Fruit fly (Drosophila melanogaster) whole organism, embryonic: Measurements from ENCODE around the gene Ids.
A peak's percentile ranks its signal among the peaks of the same experiment; 100 is the strongest.

Source experiments
- Adf1 ChIP-seq: fragments of 200-800 bp; sonication (Bioruptor generic); IDR thresholded peaks from 2 replicates; pipeline ENCODE4 v1.3.6; 2022; ENCODE audit warnings: missing biosample characterization, missing genetic modification characterization
- CG11695 ChIP-seq: fragments of 200-800 bp; sonication (Bioruptor generic); IDR thresholded peaks from 3 replicates; pipeline ENCODE4 v1.3.6; 2022; ENCODE audit warnings: missing biosample characterization, missing genetic modification characterization
- CG11696 ChIP-seq: fragments of 200-800 bp; sonication (Bioruptor generic); IDR thresholded peaks from 2 replicates; pipeline ENCODE4 v1.3.6; 2022; ENCODE audit warnings: missing biosample characterization, missing genetic modification characterization
- CG12299 ChIP-seq: fragments of 200-800 bp; sonication (Bioruptor generic); optimal IDR thresholded peaks from 2 replicates; lab custom pipeline; 2018; ENCODE audit warnings: missing biosample characterization, mild to moderate bottlenecking, missing genetic modification characterization
- CG13624 ChIP-seq: fragments of 200-800 bp; sonication (Bioruptor generic); optimal IDR thresholded peaks from 2 replicates; lab custom pipeline; 2016; ENCODE audit warnings: missing biosample characterization, missing genetic modification characterization
- CG14014 ChIP-seq: fragments of 200-800 bp; sonication (Bioruptor generic); IDR thresholded peaks from 2 replicates; pipeline ENCODE4 v1.3.6; 2022; ENCODE audit warnings: missing biosample characterization, missing genetic modification characterization
- CG15269 ChIP-seq: fragments of 200-800 bp; sonication (Bioruptor generic); optimal IDR thresholded peaks from 2 replicates; lab custom pipeline; 2018; ENCODE audit warnings: missing biosample characterization, mild to moderate bottlenecking, missing genetic modification characterization, moderate library complexity
- CG17328 ChIP-seq: fragments of 200-800 bp; sonication (Bioruptor generic); IDR thresholded peaks from 2 replicates; pipeline ENCODE4 v1.3.6; 2022; ENCODE audit warnings: missing biosample characterization, missing genetic modification characterization
- CG17359 ChIP-seq: fragments of 200-800 bp; sonication (Bioruptor generic); optimal IDR thresholded peaks from 3 replicates; lab custom pipeline; 2018; ENCODE audit warnings: missing biosample characterization, mild to moderate bottlenecking, missing genetic modification characterization, moderate library complexity
- CG17612 ChIP-seq: fragments of 200-800 bp; sonication (Bioruptor generic); IDR thresholded peaks from 2 replicates; pipeline ENCODE4 v1.3.6; 2022; ENCODE audit warnings: missing biosample characterization, missing genetic modification characterization
- CG1832 ChIP-seq: fragments of 200-800 bp; sonication (Bioruptor generic); optimal IDR thresholded peaks from 2 replicates; lab custom pipeline; 2017; ENCODE audit warnings: missing biosample characterization, mild to moderate bottlenecking, missing genetic modification characterization, inconsistent platforms
- CG31441 ChIP-seq: fragments of 200-800 bp; sonication (Bioruptor generic); IDR thresholded peaks from 2 replicates; pipeline ENCODE4 v1.3.6; 2022; ENCODE audit warnings: missing biosample characterization, missing genetic modification characterization
- CG32767 ChIP-seq: fragments of 200-800 bp; sonication (Bioruptor generic); IDR thresholded peaks from 2 replicates; pipeline ENCODE4 v1.3.6; 2022; ENCODE audit warnings: missing biosample characterization, missing genetic modification characterization
- CG4730 ChIP-seq: fragments of 200-800 bp; sonication (Bioruptor generic); IDR thresholded peaks from 2 replicates; pipeline ENCODE4 v1.3.6; 2022; ENCODE audit warnings: missing biosample characterization, missing genetic modification characterization
- CG8359 ChIP-seq: fragments of 200-800 bp; sonication (Bioruptor generic); optimal IDR thresholded peaks from 2 replicates; lab custom pipeline; 2017; ENCODE audit warnings: missing biosample characterization, mild to moderate bottlenecking, missing genetic modification characterization, borderline replicate concordance
- Dfd ChIP-seq, 2 experiments: fragments of >200 bp; optimal IDR thresholded peaks; 2 replicates each; lab custom pipeline; 2017; ENCODE audit warnings: missing biosample characterization in 2 of 2, missing genetic modification characterization in 2 of 2
- Doc2 ChIP-seq: fragments of 200-800 bp; sonication (Bioruptor generic); IDR thresholded peaks from 2 replicates; pipeline ENCODE4 v1.3.6; 2022; ENCODE audit warnings: missing biosample characterization, missing genetic modification characterization
- E2f1 ChIP-seq: fragments of 200-800 bp; sonication (Bioruptor generic); IDR thresholded peaks from 2 replicates; pipeline ENCODE4 v1.3.6; 2022; ENCODE audit warnings: missing biosample characterization, missing genetic modification characterization
- Gug ChIP-seq: fragments of 200-800 bp; sonication (Bioruptor generic); IDR thresholded peaks from 4 replicates; pipeline ENCODE4 v1.3.6; 2022; ENCODE audit warnings: missing biosample characterization, missing genetic modification characterization
- HLH54F ChIP-seq: fragments of 200-800 bp; sonication (Bioruptor generic); optimal IDR thresholded peaks from 3 replicates; lab custom pipeline; 2016; ENCODE audit warnings: missing biosample characterization, missing genetic modification characterization
- MESR4 ChIP-seq: fragments of 200-800 bp; sonication (Bioruptor generic); optimal IDR thresholded peaks from 2 replicates; lab custom pipeline; 2018; ENCODE audit warnings: missing biosample characterization, mild to moderate bottlenecking, missing genetic modification characterization, moderate library complexity
- MTF-1 ChIP-seq: fragments of 200-800 bp; sonication (Bioruptor generic); optimal IDR thresholded peaks from 2 replicates; lab custom pipeline; 2018; ENCODE audit warnings: missing biosample characterization, mild to moderate bottlenecking, missing genetic modification characterization, borderline replicate concordance
- Myb ChIP-seq: fragments of 200-800 bp; sonication (Bioruptor generic); optimal IDR thresholded peaks from 2 replicates; lab custom pipeline; 2016; ENCODE audit warnings: missing biosample characterization, missing genetic modification characterization
- NC2β ChIP-seq: fragments of 200-800 bp; sonication (Bioruptor generic); optimal IDR thresholded peaks from 2 replicates; lab custom pipeline; 2016; ENCODE audit warnings: missing biosample characterization, missing genetic modification characterization
- Neu2 ChIP-seq: fragments of 200-800 bp; sonication (Bioruptor generic); optimal IDR thresholded peaks from 3 replicates; lab custom pipeline; 2016; ENCODE audit warnings: missing biosample characterization, missing genetic modification characterization, borderline replicate concordance
- Nf-YA ChIP-seq: fragments of 200-800 bp; sonication (Bioruptor generic); IDR thresholded peaks from 2 replicates; pipeline ENCODE4 v1.3.6; 2022; ENCODE audit warnings: missing biosample characterization, missing genetic modification characterization
- TFAM ChIP-seq: fragments of 200-800 bp; sonication (Bioruptor generic); optimal IDR thresholded peaks from 2 replicates; lab custom pipeline; 2017; ENCODE audit warnings: missing biosample characterization, missing genetic modification characterization, inconsistent platforms
- Trl ChIP-seq, 3 experiments: fragments of >200 bp in 2 of 3; fragments of 200-800 bp in 1 of 3; sonication (Bioruptor generic) in 1 of 3; optimal IDR thresholded peaks; 2 replicates in 1 of 3; 3 replicates in 2 of 3; lab custom pipeline; 2016 to 2017; ENCODE audit warnings: missing biosample characterization in 1 of 3, missing genetic modification characterization in 1 of 3
- Usf ChIP-seq: fragments of 200-800 bp; sonication (Bioruptor generic); optimal IDR thresholded peaks from 2 replicates; lab custom pipeline; 2017; ENCODE audit warnings: missing genotype, missing biosample characterization, missing genetic modification characterization
- YL-1 ChIP-seq: fragments of 200-800 bp; sonication (Bioruptor generic); optimal IDR thresholded peaks from 3 replicates; lab custom pipeline; 2017; ENCODE audit warnings: missing biosample characterization, mild to moderate bottlenecking, missing genetic modification characterization
- al ChIP-seq: fragments of 200-800 bp; sonication (Bioruptor generic); IDR thresholded peaks from 2 replicates; pipeline ENCODE4 v1.3.6; 2022; ENCODE audit warnings: missing biosample characterization, missing genetic modification characterization
- ara ChIP-seq: fragments of 200-800 bp; sonication (Bioruptor generic); IDR thresholded peaks from 2 replicates; pipeline ENCODE4 v1.3.6; 2022; ENCODE audit warnings: missing biosample characterization, missing genetic modification characterization
- btn ChIP-seq: fragments of 200-800 bp; sonication (Bioruptor generic); optimal IDR thresholded peaks from 2 replicates; lab custom pipeline; 2016; ENCODE audit warnings: missing biosample characterization, missing genetic modification characterization
- cas ChIP-seq: fragments of 200-800 bp; sonication (Bioruptor generic); IDR thresholded peaks from 2 replicates; pipeline ENCODE4 v1.3.6; 2022; ENCODE audit warnings: missing biosample characterization, missing genetic modification characterization
- crol ChIP-seq: fragments of 200-800 bp; sonication (Bioruptor generic); IDR thresholded peaks from 2 replicates; pipeline ENCODE4 v1.3.6; 2022; ENCODE audit warnings: missing biosample characterization, missing genetic modification characterization
- danr ChIP-seq: fragments of 200-800 bp; sonication (Bioruptor generic); IDR thresholded peaks from 2 replicates; pipeline ENCODE4 v1.3.6; 2022; ENCODE audit warnings: missing biosample characterization, missing genetic modification characterization
- dmrt99B ChIP-seq: fragments of 200-800 bp; sonication (Bioruptor generic); optimal IDR thresholded peaks from 2 replicates; lab custom pipeline; 2018; ENCODE audit warnings: missing biosample characterization, mild to moderate bottlenecking, missing genetic modification characterization, moderate library complexity
- emc ChIP-seq: fragments of 200-800 bp; sonication (Bioruptor generic); optimal IDR thresholded peaks from 2 replicates; lab custom pipeline; 2016; ENCODE audit warnings: missing biosample characterization, missing genetic modification characterization
- ftz-f1 ChIP-seq: fragments of 200-800 bp; sonication (Bioruptor generic); optimal IDR thresholded peaks from 2 replicates; lab custom pipeline; 2016; ENCODE audit warnings: missing biosample characterization, missing genetic modification characterization
- gsb ChIP-seq: fragments of 200-800 bp; sonication (Bioruptor generic); IDR thresholded peaks from 2 replicates; pipeline ENCODE4 v1.3.6; 2022; ENCODE audit warnings: missing biosample characterization, missing genetic modification characterization
- hbn ChIP-seq: fragments of 200-800 bp; sonication (Bioruptor generic); IDR thresholded peaks from 2 replicates; pipeline ENCODE4 v1.3.6; 2022; ENCODE audit warnings: missing biosample characterization, missing genetic modification characterization; ENCODE audit not compliant: partially characterized antibody
- pros ChIP-seq: fragments of 200-800 bp; sonication (Bioruptor generic); optimal IDR thresholded peaks from 3 replicates; lab custom pipeline; 2019; ENCODE audit warnings: missing biosample characterization, mild to moderate bottlenecking, missing genetic modification characterization, moderate library complexity
- sc ChIP-seq, 3 experiments: fragments of >200 bp in 2 of 3; fragments of 200-800 bp in 1 of 3; sonication (Bioruptor generic) in 1 of 3; optimal IDR thresholded peaks; 2 replicates in 2 of 3; 3 replicates in 1 of 3; lab custom pipeline; 2017; ENCODE audit warnings: mild to moderate bottlenecking in 1 of 3, missing biosample characterization in 1 of 3, missing genetic modification characterization in 1 of 3, missing genetic modification reagents in 1 of 3
- sima ChIP-seq: fragments of 200-800 bp; sonication (Bioruptor generic); optimal IDR thresholded peaks from 2 replicates; lab custom pipeline; 2016; ENCODE audit warnings: missing biosample characterization, missing genetic modification characterization
- sisA ChIP-seq: fragments of 200-800 bp; sonication (Bioruptor generic); IDR thresholded peaks from 2 replicates; pipeline ENCODE4 v1.3.6; 2022; ENCODE audit warnings: missing biosample characterization, missing genetic modification characterization
- sug ChIP-seq: fragments of 200-800 bp; optimal IDR thresholded peaks from 2 replicates; lab custom pipeline; 2019; ENCODE audit warnings: missing biosample characterization, mild to moderate bottlenecking, missing genetic modification characterization, moderate library complexity
- tin ChIP-seq: fragments of 200-800 bp; sonication (Bioruptor generic); optimal IDR thresholded peaks from 3 replicates; lab custom pipeline; 2016; ENCODE audit warnings: missing biosample characterization, missing genetic modification characterization
- tna ChIP-seq: fragments of 200-800 bp; sonication (Bioruptor generic); IDR thresholded peaks from 2 replicates; pipeline ENCODE4 v1.3.6; 2022; ENCODE audit warnings: missing biosample characterization, missing genetic modification characterization; ENCODE audit not compliant: partially characterized antibody
- vvl ChIP-seq: fragments of 200-800 bp; sonication (Bioruptor generic); IDR thresholded peaks from 2 replicates; pipeline ENCODE4 v1.3.6; 2022; ENCODE audit warnings: missing biosample characterization, missing genetic modification characterization

The Ids gene

DNA sequence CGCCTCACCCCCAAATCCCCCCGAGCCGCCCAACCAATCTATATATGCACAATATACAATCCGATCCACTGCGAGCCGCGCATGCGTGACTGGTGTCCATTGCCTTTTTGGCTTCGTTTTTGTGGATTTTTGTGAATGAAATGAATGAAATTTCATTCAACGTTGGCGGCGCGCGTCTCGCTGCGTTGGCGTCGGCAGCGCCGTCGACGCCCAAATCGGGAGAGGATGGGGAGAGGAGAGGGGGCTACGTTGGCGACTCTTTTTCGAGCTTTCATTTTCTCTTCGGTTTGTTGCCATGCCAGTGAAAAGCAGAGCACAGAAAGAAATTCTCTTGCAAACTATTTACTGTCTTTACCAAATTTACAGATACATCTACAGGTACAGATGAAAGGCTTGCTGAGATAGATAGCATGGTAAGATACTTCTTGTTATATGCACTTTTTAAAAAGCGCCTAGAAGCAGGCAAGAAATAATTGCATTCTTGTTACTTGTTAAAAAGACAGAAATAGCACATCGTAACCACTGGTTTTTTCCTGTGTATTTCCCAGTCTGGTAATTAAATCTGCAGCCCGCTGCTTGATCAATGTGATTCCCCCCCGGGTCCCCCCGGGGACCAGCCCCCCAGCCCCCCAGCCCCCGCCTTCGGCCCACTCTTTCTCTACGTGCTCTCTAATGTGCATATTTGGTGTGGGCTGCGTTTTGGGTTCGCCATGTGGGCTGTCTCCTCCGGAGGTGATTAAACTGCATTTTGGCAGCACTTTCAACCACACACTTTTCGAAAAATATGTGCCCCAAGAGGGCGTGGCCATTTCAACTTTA is 2.4 kb downstream of the Ids start (continued):
- TF ChIP-seq CG11696 (no peak), CG13624 (GFP tag; lab: Kevin White, UChicago) (no peak), E2f1 (GFP tag; lab: Robert Waterston, UW) (no peak), Myb (GFP tag; lab: Kevin White, UChicago) (no peak), MTF-1 (GFP tag; lab: Kevin White, UChicago) (no peak), Gug (GFP tag; lab: Robert Waterston, UW) (no peak), Usf (no peak), tin (GFP tag; lab: Kevin White, UChicago) (peak; percentile 43), Doc2 (GFP tag; lab: Robert Waterston, UW) (no peak), CG12299 (no peak), crol (GFP tag; lab: Robert Waterston, UW) (peak; percentile 89), Neu2 (GFP tag; lab: Kevin White, UChicago) (no peak), vvl (GFP tag; lab: Robert Waterston, UW) (peak; percentile 54), emc (GFP tag; lab: Kevin White, UChicago) (no peak), CG4730 (GFP tag; lab: Robert Waterston, UW) (0 out of 2 replicates have a peak, but pooled peaks have one; percentile 11), YL-1 (GFP tag; lab: Kevin White, UChicago) (no peak), btn (GFP tag; lab: Kevin White, UChicago) (no peak), sug (tag; lab: Kevin White, UChicago) (peak; percentile 0), CG11695 (0 out of 3 replicates have a peak, but pooled peaks have one; percentile 30), ftz-f1 (GFP tag; lab: Kevin White, UChicago) (no peak), CG1832 (GFP tag; lab: Kevin White, UChicago) (no peak), MESR4 (GFP tag; lab: Kevin White, UChicago) (no peak), Adf1 (peak; percentile 63), TFAM (GFP tag; lab: Kevin White, UChicago) (no peak), al (GFP tag; lab: Robert Waterston, UW) (no peak), Trl (optimal IDR thresholded peaks at IDR 0.05; lab: Kevin White, UChicago) (peak in 1 of 2 experiments; percentile 7), Trl (GFP tag; optimal IDR thresholded peaks at IDR 0.05; lab: Kevin White, UChicago) (no peak), Nf-YA (GFP tag; lab: Robert Waterston, UW) (no peak), CG14014 (GFP tag; lab: Robert Waterston, UW) (no peak), gsb (GFP tag; lab: Robert Waterston, UW) (no peak), NC2β (GFP tag; lab: Kevin White, UChicago) (no peak), CG15269 (tag; lab: Kevin White, UChicago) (peak; percentile 23), dmrt99B (tag; lab: Kevin White, UChicago) (peak; percentile 83), CG31441 (GFP tag; lab: Robert Waterston, UW) (peak; percentile 74), sima (GFP tag; lab: Kevin White, UChicago) (no peak), CG17359 (tag; lab: Kevin White, UChicago) (peak; percentile 55), cas (GFP tag; lab: Robert Waterston, UW) (no peak), sisA (GFP tag; lab: Robert Waterston, UW) (peak; percentile 59), CG17612 (no peak), sc (optimal IDR thresholded peaks at IDR 0.05; lab: Kevin White, UChicago) (no peak), sc (GFP tag; optimal IDR thresholded peaks at IDR 0.05; lab: Kevin White, UChicago) (peak; percentile 13), Dfd (GFP tag; optimal IDR thresholded peaks at IDR 0.05; lab: Kevin White, UChicago) (no peak), CG17328 (peak; percentile 29), hbn (GFP tag; lab: Robert Waterston, UW) (peak; percentile 23; the same call in 1 of the 2 replicates), ara (GFP tag; lab: Robert Waterston, UW) (no peak), tna (GFP tag; lab: Robert Waterston, UW) (no peak), CG32767 (no peak), CG8359 (no peak), pros (GFP tag; lab: Kevin White, UChicago) (no peak), HLH54F (no peak), danr (no peak)
